Fruit fly (Drosophila melanogaster) whole organism, embryonic: ENCODE results near the gene cno.

Experiments used
- ATbp ChIP-seq: fragments of 200-800 bp; sonication (Bioruptor generic); optimal IDR thresholded peaks from 2 replicates; lab custom pipeline; 2017; ENCODE audit warnings: missing biosample characterization, mild to moderate bottlenecking, missing genetic modification characterization, missing genetic modification reagents
- Antp ChIP-seq: fragments of 200-800 bp; sonication (Bioruptor generic); optimal IDR thresholded peaks from 3 replicates; lab custom pipeline; 2016; ENCODE audit warnings: missing biosample characterization, missing genetic modification characterization
- Bteb2 ChIP-seq: fragments of 200-800 bp; sonication (Bioruptor generic); optimal IDR thresholded peaks from 2 replicates; lab custom pipeline; 2016; ENCODE audit warnings: missing biosample characterization, missing genetic modification characterization
- CG10274 ChIP-seq: fragments of 200-800 bp; sonication (Bioruptor generic); optimal IDR thresholded peaks from 3 replicates; lab custom pipeline; 2017; ENCODE audit warnings: missing biosample characterization, mild to moderate bottlenecking, missing genetic modification characterization
- CG10959 ChIP-seq: fragments of 200-800 bp; sonication (Bioruptor generic); IDR thresholded peaks from 2 replicates; pipeline ENCODE4 v1.3.6; 2022; ENCODE audit warnings: missing biosample characterization, missing genetic modification characterization
- CG12155 ChIP-seq: fragments of 200-800 bp; sonication (Bioruptor generic); optimal IDR thresholded peaks from 3 replicates; lab custom pipeline; 2016; ENCODE audit warnings: missing biosample characterization, missing genetic modification characterization
- CG12942 ChIP-seq: fragments of 200-800 bp; sonication (Bioruptor generic); optimal IDR thresholded peaks from 3 replicates; lab custom pipeline; 2016; ENCODE audit warnings: missing biosample characterization, missing genetic modification characterization
- CG13296 ChIP-seq: fragments of 200-800 bp; sonication (Bioruptor generic); optimal IDR thresholded peaks from 3 replicates; lab custom pipeline; 2018; ENCODE audit warnings: missing biosample characterization, mild to moderate bottlenecking, missing genetic modification characterization
- CG14050 ChIP-seq: fragments of 200-800 bp; sonication (Bioruptor generic); IDR thresholded peaks from 3 replicates; pipeline ENCODE4 v1.3.6; 2022; ENCODE audit warnings: missing biosample characterization, missing genetic modification characterization
- CG1603 ChIP-seq: fragments of 200-800 bp; sonication (Bioruptor generic); optimal IDR thresholded peaks from 2 replicates; lab custom pipeline; 2019; ENCODE audit warnings: missing biosample characterization, mild to moderate bottlenecking, missing genetic modification characterization, moderate library complexity
- CG17568 ChIP-seq: fragments of 200-800 bp; sonication (Bioruptor generic); optimal IDR thresholded peaks from 2 replicates; lab custom pipeline; 2018; ENCODE audit warnings: missing biosample characterization, mild to moderate bottlenecking, missing genetic modification characterization, moderate library complexity
- CG1832 ChIP-seq: fragments of 200-800 bp; sonication (Bioruptor generic); optimal IDR thresholded peaks from 2 replicates; lab custom pipeline; 2017; ENCODE audit warnings: missing biosample characterization, mild to moderate bottlenecking, missing genetic modification characterization, inconsistent platforms
- CG2875 ChIP-seq: fragments of 200-800 bp; sonication (Bioruptor generic); optimal IDR thresholded peaks from 2 replicates; lab custom pipeline; 2017; ENCODE audit warnings: missing biosample characterization, mild to moderate bottlenecking, missing genetic modification characterization, missing genetic modification reagents
- CG30403 ChIP-seq: fragments of 200-800 bp; sonication (Bioruptor generic); optimal IDR thresholded peaks from 3 replicates; lab custom pipeline; 2016; ENCODE audit warnings: missing biosample characterization, missing genetic modification characterization
- CG4328 ChIP-seq: fragments of 200-800 bp; sonication (Bioruptor generic); optimal IDR thresholded peaks from 3 replicates; lab custom pipeline; 2017; ENCODE audit warnings: missing biosample characterization, missing genetic modification reagents, missing genetic modification characterization
- CG4360 ChIP-seq: fragments of 200-800 bp; sonication (Bioruptor generic); IDR thresholded peaks from 2 replicates; pipeline ENCODE4 v1.3.6; 2022; ENCODE audit warnings: missing biosample characterization, missing genetic modification characterization
- CG4707 ChIP-seq: fragments of 200-800 bp; sonication (Bioruptor generic); optimal IDR thresholded peaks from 2 replicates; lab custom pipeline; 2018; ENCODE audit warnings: missing biosample characterization, mild to moderate bottlenecking, missing genetic modification characterization, moderate library complexity
- CG4820 ChIP-seq: fragments of 200-800 bp; sonication (Bioruptor generic); optimal IDR thresholded peaks from 3 replicates; lab custom pipeline; 2016; ENCODE audit warnings: missing biosample characterization, missing genetic modification characterization
- CG6813 ChIP-seq: fragments of 200-800 bp; sonication (Bioruptor generic); optimal IDR thresholded peaks from 2 replicates; lab custom pipeline; 2017; ENCODE audit warnings: missing biosample characterization, missing genetic modification characterization, mild to moderate bottlenecking, moderate library complexity, missing genetic modification reagents
- CG8924 ChIP-seq: fragments of 200-800 bp; optimal IDR thresholded peaks from 3 replicates; lab custom pipeline; 2019; ENCODE audit warnings: missing biosample characterization, mild to moderate bottlenecking, missing genetic modification characterization, moderate library complexity
- CkIIα-i1 ChIP-seq: fragments of 200-800 bp; sonication (Bioruptor generic); IDR thresholded peaks from 2 replicates; pipeline ENCODE4 v1.3.6; 2022; ENCODE audit warnings: missing biosample characterization, missing genetic modification characterization
- Dfd ChIP-seq, 2 experiments: fragments of >200 bp; optimal IDR thresholded peaks; 2 replicates each; lab custom pipeline; 2017; ENCODE audit warnings: missing biosample characterization in 2 of 2, missing genetic modification characterization in 2 of 2
- Fer3 ChIP-seq: fragments of 200-800 bp; sonication (Bioruptor generic); optimal IDR thresholded peaks from 2 replicates; lab custom pipeline; 2018; ENCODE audit warnings: missing biosample characterization, mild to moderate bottlenecking, missing genetic modification characterization, moderate library complexity
- Gsc ChIP-seq: fragments of 200-800 bp; sonication (Bioruptor generic); IDR thresholded peaks from 2 replicates; pipeline ENCODE4 v1.3.6; 2022; ENCODE audit warnings: missing biosample characterization, missing genetic modification characterization
- HmgD ChIP-seq: fragments of 200-800 bp; sonication (Bioruptor generic); optimal IDR thresholded peaks from 3 replicates; lab custom pipeline; 2016; ENCODE audit warnings: missing biosample characterization, missing genetic modification characterization
- Nf-YC ChIP-seq: fragments of 200-800 bp; optimal IDR thresholded peaks from 3 replicates; lab custom pipeline; 2019; ENCODE audit warnings: missing biosample characterization, mild to moderate bottlenecking, missing genetic modification characterization, moderate library complexity
- Ptx1 ChIP-seq: fragments of 200-800 bp; sonication (Bioruptor generic); IDR thresholded peaks from 2 replicates; pipeline ENCODE4 v1.3.6; 2022; ENCODE audit warnings: missing biosample characterization, missing genetic modification characterization
- Ravus ChIP-seq: fragments of 200-800 bp; sonication (Bioruptor generic); IDR thresholded peaks from 2 replicates; pipeline ENCODE4 v1.3.6; 2022; ENCODE audit warnings: missing biosample characterization, missing genetic modification characterization
- Rx ChIP-seq: fragments of 200-800 bp; sonication (Bioruptor generic); IDR thresholded peaks from 2 replicates; pipeline ENCODE4 v1.3.6; 2022; ENCODE audit warnings: missing biosample characterization, missing genetic modification characterization
- TFAM ChIP-seq: fragments of 200-800 bp; sonication (Bioruptor generic); optimal IDR thresholded peaks from 2 replicates; lab custom pipeline; 2017; ENCODE audit warnings: missing biosample characterization, missing genetic modification characterization, inconsistent platforms
- ara ChIP-seq: fragments of 200-800 bp; sonication (Bioruptor generic); IDR thresholded peaks from 2 replicates; pipeline ENCODE4 v1.3.6; 2022; ENCODE audit warnings: missing biosample characterization, missing genetic modification characterization
- chm ChIP-seq: fragments of 200-800 bp; sonication (Bioruptor generic); IDR thresholded peaks from 2 replicates; pipeline ENCODE4 v1.3.6; 2022; ENCODE audit warnings: missing biosample characterization, missing genetic modification characterization
- corto ChIP-seq: fragments of 200-800 bp; sonication (Bioruptor generic); optimal IDR thresholded peaks from 2 replicates; lab custom pipeline; 2016; ENCODE audit warnings: missing biosample characterization, mild to moderate bottlenecking, missing genetic modification characterization, moderate library complexity
- croc ChIP-seq: fragments of 200-800 bp; sonication (Bioruptor generic); conservative IDR thresholded peaks from 3 replicates; pipeline ENCODE4 v1.3.6; 2022; ENCODE audit warnings: missing biosample characterization, missing genetic modification characterization
- dmrt99B ChIP-seq: fragments of 200-800 bp; sonication (Bioruptor generic); optimal IDR thresholded peaks from 2 replicates; lab custom pipeline; 2018; ENCODE audit warnings: missing biosample characterization, mild to moderate bottlenecking, missing genetic modification characterization, moderate library complexity
- dpn ChIP-seq, 2 experiments: fragments of 200-800 bp; sonication (Bioruptor generic); optimal IDR thresholded peaks; 3 replicates each; lab custom pipeline; 2016; ENCODE audit warnings: missing biosample characterization in 2 of 2, missing genetic modification characterization in 2 of 2
- eyg ChIP-seq: fragments of 200-800 bp; sonication (Bioruptor generic); optimal IDR thresholded peaks from 3 replicates; lab custom pipeline; 2016; ENCODE audit warnings: missing biosample characterization, missing genetic modification characterization
- fru ChIP-seq: fragments of >200 bp; optimal IDR thresholded peaks from 2 replicates; lab custom pipeline; 2017
- gro ChIP-seq: fragments of 200-800 bp; sonication (Bioruptor generic); optimal IDR thresholded peaks from 2 replicates; lab custom pipeline; 2016; ENCODE audit warnings: missing biosample characterization, missing genetic modification characterization
- insv ChIP-seq, 2 experiments: fragments of 200-800 bp; sonication (Bioruptor generic); optimal IDR thresholded peaks; 3 replicates each; lab custom pipeline; 2016 to 2018; ENCODE audit warnings: missing biosample characterization in 2 of 2, missing genetic modification characterization in 2 of 2
- kay ChIP-seq: fragments of 200-800 bp; sonication (Bioruptor generic); optimal IDR thresholded peaks from 2 replicates; lab custom pipeline; 2016; ENCODE audit warnings: missing biosample characterization, missing genetic modification characterization
- nerfin-2 ChIP-seq: fragments of 200-800 bp; sonication (Bioruptor generic); IDR thresholded peaks from 2 replicates; pipeline ENCODE4 v1.3.6; 2022; ENCODE audit warnings: missing biosample characterization, missing genetic modification characterization; ENCODE audit not compliant: partially characterized antibody
- odd ChIP-seq: fragments of 200-800 bp; sonication (Bioruptor generic); optimal IDR thresholded peaks from 2 replicates; lab custom pipeline; 2017; ENCODE audit warnings: missing biosample characterization, mild to moderate bottlenecking, missing genetic modification characterization
- slp2 ChIP-seq: fragments of 200-800 bp; sonication (Bioruptor generic); optimal IDR thresholded peaks from 2 replicates; lab custom pipeline; 2016; ENCODE audit warnings: missing biosample characterization, missing genetic modification characterization
- tll ChIP-seq, 2 experiments: fragments of 200-800 bp in 1 of 2; fragments of >200 bp in 1 of 2; sonication (Bioruptor generic) in 1 of 2; optimal IDR thresholded peaks; 2 replicates each; lab custom pipeline; 2017 to 2019; ENCODE audit warnings: missing biosample characterization in 2 of 2, missing genetic modification characterization in 2 of 2, mild to moderate bottlenecking in 1 of 2, moderate library complexity in 1 of 2
- trem ChIP-seq: fragments of 200-800 bp; optimal IDR thresholded peaks from 3 replicates; lab custom pipeline; 2019; ENCODE audit warnings: missing biosample characterization, mild to moderate bottlenecking, missing genetic modification characterization, moderate library complexity
- ttk ChIP-seq: fragments of 200-800 bp; sonication (Bioruptor generic); IDR thresholded peaks from 2 replicates; pipeline ENCODE4 v2.1.2; 2022; ENCODE audit warnings: missing biosample characterization, missing genetic modification characterization
- wdn ChIP-seq: fragments of 200-800 bp; sonication (Bioruptor generic); IDR thresholded peaks from 2 replicates; pipeline ENCODE4 v1.3.6; 2022; ENCODE audit warnings: missing biosample characterization, missing genetic modification characterization
- zen ChIP-seq: fragments of 200-800 bp; sonication (Bioruptor generic); optimal IDR thresholded peaks from 3 replicates; lab custom pipeline; 2018; ENCODE audit warnings: missing biosample characterization, mild to moderate bottlenecking, missing genetic modification characterization, moderate library complexity
- zen2 ChIP-seq: fragments of 200-800 bp; sonication (Bioruptor generic); IDR thresholded peaks from 3 replicates; pipeline ENCODE4 v1.3.6; 2022; ENCODE audit warnings: missing biosample characterization, missing genetic modification characterization; ENCODE audit not compliant: partially characterized antibody
- zfh1 ChIP-seq: fragments of 200-800 bp; sonication (Bioruptor generic); IDR thresholded peaks from 3 replicates; pipeline ENCODE4 v1.3.6; 2022; ENCODE audit warnings: missing biosample characterization, missing genetic modification characterization

The cno gene

DNA sequence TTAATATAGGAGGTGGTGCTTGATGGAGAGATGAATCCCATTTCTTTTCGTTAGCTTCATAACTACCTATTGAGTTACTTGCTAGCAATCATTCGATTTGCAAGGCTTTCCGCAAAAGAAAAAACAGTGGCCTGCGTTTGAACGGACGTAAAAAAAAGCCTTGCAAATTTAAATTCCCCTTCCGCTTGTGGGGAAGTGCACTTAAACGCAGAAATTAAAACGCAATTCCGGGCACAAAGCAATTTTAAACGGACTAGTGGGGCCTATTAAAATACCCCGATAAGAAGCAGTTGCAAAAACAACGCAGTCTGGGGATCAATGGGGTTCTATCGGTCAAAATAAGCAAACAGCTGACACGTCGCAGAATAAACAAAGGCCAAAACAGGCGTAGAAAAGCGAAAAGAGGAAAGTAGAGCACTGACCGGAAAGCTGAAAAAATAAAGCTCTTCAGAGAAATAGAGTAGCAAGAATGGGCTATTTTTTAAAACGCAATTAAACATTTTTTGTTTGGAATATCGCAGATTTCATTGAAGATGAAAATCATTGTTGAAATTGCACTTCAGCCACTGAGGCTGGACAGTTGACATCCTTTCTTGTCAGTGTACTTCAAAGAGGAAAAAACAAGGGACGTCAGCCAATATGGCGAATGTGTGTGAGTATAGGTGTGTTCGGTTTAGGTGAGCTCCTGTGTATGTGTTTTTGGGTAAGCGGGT, 33.4 kb upstream of the cno start (continued):
- no peak for TF ChIP-seq zen2 (GFP tag; lab: Robert Waterston, UW)
- TF ChIP-seq CG13296 (GFP tag; lab: Kevin White, UChicago), result no peak
- no peak for TF ChIP-seq Bteb2 (GFP tag; lab: Kevin White, UChicago)
- TF ChIP-seq CG4360 (GFP tag; lab: Robert Waterston, UW), result no peak
- TF ChIP-seq HmgD (GFP tag; lab: Kevin White, UChicago), result no peak
- no peak for TF ChIP-seq Ptx1 (GFP tag; lab: Robert Waterston, UW)
- TF ChIP-seq kay (GFP tag; lab: Kevin White, UChicago), result no peak
- TF ChIP-seq slp2 (GFP tag; lab: Kevin White, UChicago), result no peak
- TF ChIP-seq CG2875, result no peak
- no peak for TF ChIP-seq fru (lab: Kevin White, UChicago)
- peak; percentile 1 for TF ChIP-seq CG30403 (GFP tag; lab: Kevin White, UChicago)
- no peak for TF ChIP-seq Ravus (GFP tag; lab: Robert Waterston, UW)
- no peak for TF ChIP-seq Dfd (GFP tag; optimal IDR thresholded peaks at IDR 0.05; lab: Kevin White, UChicago)
- TF ChIP-seq ara (GFP tag; lab: Robert Waterston, UW), result peak; percentile 37; the same call in 1 of the 2 replicates
- TF ChIP-seq eyg (GFP tag; lab: Kevin White, UChicago), result peak; percentile 2
- TF ChIP-seq trem (tag; lab: Kevin White, UChicago), result no peak
- TF ChIP-seq zfh1 (GFP tag; lab: Robert Waterston, UW), result no peak
- no peak for TF ChIP-seq chm (GFP tag; lab: Robert Waterston, UW)
- TF ChIP-seq Rx (GFP tag; lab: Robert Waterston, UW), result no peak
- no peak for TF ChIP-seq zen (tag; lab: Kevin White, UChicago)
- no peak for TF ChIP-seq CG4328 (GFP tag; lab: Kevin White, UChicago)
- no peak for TF ChIP-seq Gsc (GFP tag; lab: Robert Waterston, UW)
- TF ChIP-seq CG1603, result peak; percentile 16
- TF ChIP-seq TFAM (GFP tag; lab: Kevin White, UChicago), result no peak
- no peak for TF ChIP-seq CG10274 (GFP tag; lab: Kevin White, UChicago)
- peak; percentile 11 to 21 for TF ChIP-seq dpn (GFP tag; optimal IDR thresholded peaks at IDR 0.05; lab: Kevin White, UChicago)
- TF ChIP-seq odd, result no peak
- TF ChIP-seq croc (GFP tag; lab: Robert Waterston, UW), result no peak
- no peak for TF ChIP-seq CG1832 (GFP tag; lab: Kevin White, UChicago)
- TF ChIP-seq CG6813, result no peak
- no peak for TF ChIP-seq CG14050 (GFP tag; lab: Robert Waterston, UW)
- no peak for TF ChIP-seq nerfin-2
- TF ChIP-seq Fer3 (tag; lab: Kevin White, UChicago), result no peak
- TF ChIP-seq Nf-YC (tag; lab: Kevin White, UChicago), result no peak
- TF ChIP-seq CG4707 (GFP tag; lab: Kevin White, UChicago), result no peak
- no peak for TF ChIP-seq corto (GFP tag; lab: Kevin White, UChicago)
- no peak for TF ChIP-seq tll (GFP tag; optimal IDR thresholded peaks at IDR 0.05; lab: Kevin White, UChicago)
- no peak for TF ChIP-seq ttk (GFP tag; lab: Robert Waterston, UW)
- TF ChIP-seq CG8924, result no peak
- TF ChIP-seq Antp (GFP tag; lab: Kevin White, UChicago), result peak; percentile 41
- no peak for TF ChIP-seq CG12942 (GFP tag; lab: Kevin White, UChicago)
- TF ChIP-seq CG4820 (GFP tag; lab: Kevin White, UChicago), result no peak
- TF ChIP-seq CG12155, result peak; percentile 1
- TF ChIP-seq insv (GFP tag; optimal IDR thresholded peaks at IDR 0.05; lab: Kevin White, UChicago), result no peak
- no peak for TF ChIP-seq CG17568 (GFP tag; lab: Kevin White, UChicago)
- TF ChIP-seq CkIIα-i1, result no peak
- peak; percentile 9 for TF ChIP-seq dmrt99B
- TF ChIP-seq CG10959, result no peak
- TF ChIP-seq gro (GFP tag; lab: Kevin White, UChicago), result no peak
- TF ChIP-seq wdn (GFP tag; lab: Robert Waterston, UW), result no peak
- TF ChIP-seq ATbp (GFP tag; lab: Kevin White, UChicago), result no peak
